Worm (Caenorhabditis elegans) whole organism, L4 larva: Measurements from ENCODE around the gene rpl-25.1.

Experiments
- D1046.2 ChIP-seq: fragments of 200-800 bp; sonication (Bioruptor generic); IDR thresholded peaks from 2 replicates; pipeline ENCODE4 v1.3.6; 2022; ENCODE audit warnings: missing genetic modification characterization, missing compliant biosample characterization
- F44E2.7 ChIP-seq: fragments of 200-800 bp; sonication (Bioruptor generic); IDR thresholded peaks from 2 replicates; pipeline ENCODE4 v2.1.2; 2022; ENCODE audit warnings: missing genetic modification characterization, missing compliant biosample characterization
- T20F7.1 ChIP-seq: fragments of 200-800 bp; sonication (Bioruptor generic); optimal IDR thresholded peaks from 2 replicates; lab custom pipeline; 2018; ENCODE audit warnings: mild to moderate bottlenecking, missing genetic modification characterization, missing compliant biosample characterization
- T26A8.4 ChIP-seq: fragments of 200-800 bp; sonication (Bioruptor generic); IDR thresholded peaks from 2 replicates; pipeline ENCODE4 v1.3.6; 2022; ENCODE audit warnings: missing genetic modification characterization, missing compliant biosample characterization
- arid-1 ChIP-seq: fragments of 200-800 bp; sonication (Bioruptor generic); conservative IDR thresholded peaks from 2 replicates; pipeline ENCODE4 v1.3.6; 2022; ENCODE audit warnings: missing genetic modification reagents, missing genetic modification characterization, missing compliant biosample characterization
- attf-4 ChIP-seq: sonication (generic microtip); optimal IDR thresholded peaks from 3 replicates; lab custom pipeline; 2017; ENCODE audit warnings: missing biosample characterization, missing genetic modification characterization
- cey-2 ChIP-seq: sonication (generic microtip); optimal IDR thresholded peaks from 3 replicates; lab custom pipeline; 2017; ENCODE audit warnings: missing genetic modification characterization, mild to moderate bottlenecking, missing compliant biosample characterization, antibody characterized with exemption, borderline replicate concordance; ENCODE audit not compliant: insufficient read depth
- ctbp-1 ChIP-seq: fragments of 200-800 bp; sonication (Bioruptor generic); IDR thresholded peaks from 2 replicates; pipeline ENCODE4 v1.3.6; 2022; ENCODE audit warnings: missing genetic modification reagents, missing genetic modification characterization, missing compliant biosample characterization
- daf-8 ChIP-seq: fragments of 200-800 bp; sonication (Bioruptor generic); IDR thresholded peaks from 2 replicates; pipeline ENCODE4 v1.3.6; 2022; ENCODE audit warnings: missing genetic modification characterization, missing compliant biosample characterization
- fos-1 ChIP-seq: fragments of 150-350 bp; optimal IDR thresholded peaks from 2 replicates; lab custom pipeline; 2014; ENCODE audit warnings: missing biosample characterization, missing genetic modification characterization
- hmg-1.1 ChIP-seq: fragments of 200-800 bp; sonication (Bioruptor generic); IDR thresholded peaks from 2 replicates; pipeline ENCODE4 v1.3.6; 2022; ENCODE audit warnings: missing genetic modification reagents, missing genetic modification characterization, missing compliant biosample characterization
- lin-13 ChIP-seq: fragments of 150-350 bp; optimal IDR thresholded peaks from 2 replicates; lab custom pipeline; 2014; ENCODE audit warnings: missing biosample characterization, missing genetic modification reagents, missing genetic modification characterization
- lin-15B ChIP-seq: fragments of 150-350 bp; sonication (generic microtip); optimal IDR thresholded peaks from 3 replicates; lab custom pipeline; 2014; ENCODE audit warnings: missing biosample characterization, missing genetic modification characterization
- lsy-2 ChIP-seq, 2 experiments: fragments of 150-350 bp in 1 of 2; sonication (generic microtip) in 1 of 2; optimal IDR thresholded peaks; 2 replicates each; lab custom pipeline; 2014 to 2017; ENCODE audit warnings: missing biosample characterization in 2 of 2, missing genetic modification characterization in 2 of 2
- madf-5 ChIP-seq, 2 experiments: fragments of 200-800 bp; sonication (Bioruptor generic); IDR thresholded peaks; 2 replicates each; pipeline ENCODE4 v1.3.6; 2022; ENCODE audit warnings: missing compliant biosample characterization in 2 of 2, missing genetic modification characterization in 2 of 2
- madf-9 ChIP-seq: fragments of 200-800 bp; sonication (Bioruptor generic); conservative IDR thresholded peaks from 2 replicates; pipeline ENCODE4 v1.3.6; 2022; ENCODE audit warnings: missing genetic modification reagents, missing genetic modification characterization, missing compliant biosample characterization
- mes-2 ChIP-seq: sonication (generic microtip); optimal IDR thresholded peaks from 2 replicates; lab custom pipeline; 2016; ENCODE audit warnings: missing genotype, mild to moderate bottlenecking, missing genetic modification characterization, missing compliant biosample characterization; ENCODE audit not compliant: poor library complexity, severe bottlenecking
- mxl-2 ChIP-seq: fragments of 200-800 bp; sonication (Bioruptor generic); conservative IDR thresholded peaks from 2 replicates; pipeline ENCODE4 v1.3.6; 2022; ENCODE audit warnings: missing genetic modification reagents, missing genetic modification characterization, missing compliant biosample characterization
- nhr-41 ChIP-seq: fragments of 200-800 bp; sonication (Bioruptor generic); IDR thresholded peaks from 2 replicates; pipeline ENCODE4 v1.3.6; 2022; ENCODE audit warnings: missing genetic modification reagents, missing genetic modification characterization, missing compliant biosample characterization
- spr-3 ChIP-seq: fragments of 200-800 bp; sonication (Bioruptor generic); optimal IDR thresholded peaks from 2 replicates; lab custom pipeline; 2018; ENCODE audit warnings: mild to moderate bottlenecking, missing genetic modification characterization, missing compliant biosample characterization
- unc-62 ChIP-seq, 3 experiments: fragments of 150-350 bp in 1 of 3; sonication (generic microtip); optimal IDR thresholded peaks in 2 of 3; peaks in 1 of 3; 1 replicate in 1 of 3; 2 replicates in 2 of 3; lab custom pipeline; 2014 to 2017; ENCODE audit warnings: missing biosample characterization in 3 of 3, missing genetic modification characterization in 3 of 3, missing genetic modification reagents in 3 of 3, missing genotype in 1 of 3

Gene rpl-25.1

DNA sequence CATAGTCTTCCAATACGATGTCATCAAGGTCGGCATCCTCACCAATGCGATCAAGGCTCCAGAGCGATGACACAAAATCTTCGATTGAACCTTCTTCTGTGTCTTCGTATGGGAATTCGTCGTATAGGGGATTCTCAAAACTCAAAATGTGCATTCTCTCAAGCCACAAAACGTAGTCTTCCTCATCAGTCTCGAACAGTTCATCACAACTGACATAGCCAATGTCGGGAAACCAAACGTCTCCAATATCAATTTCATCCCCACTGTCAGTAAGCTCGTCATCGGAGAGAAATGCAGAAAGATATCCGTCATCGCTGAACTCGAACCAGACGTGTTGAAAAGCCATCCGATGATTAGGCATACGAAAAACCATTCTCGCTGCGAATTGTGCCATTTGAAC, 39.7 kb downstream of the rpl-25.1 start, which contains the start of gene C39E6.2:
Gene C39E6.2 (minus strand): TSS at position 394 of the 400 bp plus-strand sequence.
- no peak for TF ChIP-seq arid-1 (GFP tag; lab: Robert Waterston, UW)
- TF ChIP-seq unc-62 (GFP tag; optimal IDR thresholded peaks at IDR 0.05 in 1 of 2; lab: Kevin White, UChicago) = peak in 1 of 2 experiments; percentile 94
- TF ChIP-seq unc-62 (tag; optimal IDR thresholded peaks at IDR 0.05; lab: Kevin White, UChicago) = no peak

DNA sequence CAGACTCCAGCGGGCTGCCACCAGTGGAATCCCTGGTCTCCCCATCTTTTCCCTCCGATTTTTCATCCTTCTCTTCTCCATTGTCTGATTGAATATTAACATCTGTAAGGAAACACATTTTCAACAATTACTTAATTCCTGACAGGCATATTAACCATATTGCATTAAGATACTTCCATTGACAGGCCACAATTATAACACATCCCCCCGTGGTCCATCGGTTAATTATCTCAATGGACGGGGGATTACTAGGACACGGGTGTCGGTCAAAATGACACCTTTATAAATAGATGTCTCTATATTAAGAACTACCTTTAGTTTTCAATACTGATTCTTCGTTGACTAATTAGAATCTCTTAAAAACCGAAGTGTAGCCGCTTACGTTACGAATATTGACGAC, 44.7 kb downstream of the rpl-25.1 start:
- no peak for TF ChIP-seq fos-1 (tag; lab: Kevin White, UChicago)
- TF ChIP-seq T26A8.4 (GFP tag; lab: Robert Waterston, UW) = no peak
- TF ChIP-seq cey-2 = no peak
- no peak for TF ChIP-seq lin-13 (GFP tag; lab: Kevin White, UChicago)
- no peak for TF ChIP-seq ctbp-1 (GFP tag; lab: Robert Waterston, UW)
- no peak for TF ChIP-seq T20F7.1 (GFP tag; lab: Kevin White, UChicago)
- no peak for TF ChIP-seq mes-2
- no peak for TF ChIP-seq spr-3 (GFP tag; lab: Kevin White, UChicago)
- no peak for TF ChIP-seq unc-62 (GFP tag; optimal IDR thresholded peaks at IDR 0.05 in 1 of 2; lab: Kevin White, UChicago)
- no peak for TF ChIP-seq unc-62 (tag; optimal IDR thresholded peaks at IDR 0.05; lab: Kevin White, UChicago)
- no peak for TF ChIP-seq nhr-41 (GFP tag; lab: Robert Waterston, UW)
- no peak for TF ChIP-seq mxl-2 (GFP tag; lab: Robert Waterston, UW)
- no peak for TF ChIP-seq attf-4 (tag; lab: Kevin White, UChicago)
- TF ChIP-seq hmg-1.1 (GFP tag; lab: Robert Waterston, UW) = no peak
- TF ChIP-seq daf-8 (GFP tag; lab: Robert Waterston, UW) = no peak
- no peak for TF ChIP-seq lsy-2 (tag; optimal IDR thresholded peaks at IDR 0.05; lab: Kevin White, UChicago)
- TF ChIP-seq D1046.2 = no peak
- no peak for TF ChIP-seq madf-5 (GFP tag; IDR thresholded peaks at IDR 0.05; lab: Robert Waterston, UW)
- TF ChIP-seq madf-9 (GFP tag; lab: Robert Waterston, UW) = no peak
- no peak for TF ChIP-seq F44E2.7 (GFP tag; lab: Robert Waterston, UW)

DNA sequence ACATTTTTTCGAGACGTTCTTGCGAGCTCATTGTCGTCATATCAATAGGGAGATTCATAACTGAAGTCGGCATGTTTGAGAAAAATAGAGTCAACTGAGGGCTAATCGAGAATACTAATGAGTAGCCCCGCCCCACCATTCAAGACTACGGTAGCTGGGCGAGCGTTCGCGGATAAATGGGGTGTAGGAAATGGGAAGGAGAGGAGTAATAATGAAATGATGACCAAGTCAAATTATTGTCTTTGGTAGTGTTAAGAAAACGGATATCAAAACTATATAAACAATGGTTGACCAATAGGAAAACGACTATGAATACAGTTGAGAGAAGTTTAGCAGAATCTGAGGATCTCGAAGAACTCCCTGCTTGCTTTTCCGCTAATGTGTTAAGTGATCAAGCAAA, 46.6 kb downstream of the rpl-25.1 start, which contains the start of gene mls-2:
Gene mls-2 (minus strand): TSS at position 101 of the 400 bp plus-strand sequence.
- TF ChIP-seq lin-15B = no peak
